Fruit fly (Drosophila melanogaster) whole organism, embryonic: ENCODE results near the gene CG8509.

Experiments
- B-H1 ChIP-seq: fragments of 200-800 bp; sonication (Bioruptor generic); IDR thresholded peaks from 3 replicates; pipeline ENCODE4 v1.3.6; 2022; ENCODE audit warnings: missing biosample characterization, missing genetic modification characterization
- CG10431 ChIP-seq: fragments of 200-800 bp; sonication (Bioruptor generic); optimal IDR thresholded peaks from 3 replicates; lab custom pipeline; 2018; ENCODE audit warnings: missing biosample characterization, mild to moderate bottlenecking, missing genetic modification characterization
- CG10979 ChIP-seq: fragments of 200-800 bp; sonication (Bioruptor generic); optimal IDR thresholded peaks from 2 replicates; lab custom pipeline; 2018; ENCODE audit warnings: missing biosample characterization, mild to moderate bottlenecking, missing genetic modification characterization, moderate library complexity
- CG11247 ChIP-seq: fragments of 200-800 bp; sonication (Bioruptor generic); IDR thresholded peaks from 2 replicates; pipeline ENCODE4 v1.3.6; 2022; ENCODE audit warnings: missing biosample characterization, missing genetic modification characterization
- CG11398 ChIP-seq: fragments of 200-800 bp; sonication (Bioruptor generic); optimal IDR thresholded peaks from 2 replicates; lab custom pipeline; 2016; ENCODE audit warnings: missing biosample characterization, missing genetic modification characterization
- CG12155 ChIP-seq: fragments of 200-800 bp; sonication (Bioruptor generic); optimal IDR thresholded peaks from 3 replicates; lab custom pipeline; 2016; ENCODE audit warnings: missing biosample characterization, missing genetic modification characterization
- CG12744 ChIP-seq: fragments of 200-800 bp; sonication (Bioruptor generic); optimal IDR thresholded peaks from 2 replicates; lab custom pipeline; 2016; ENCODE audit warnings: missing biosample characterization, missing genetic modification characterization
- CG14050 ChIP-seq: fragments of 200-800 bp; sonication (Bioruptor generic); IDR thresholded peaks from 3 replicates; pipeline ENCODE4 v1.3.6; 2022; ENCODE audit warnings: missing biosample characterization, missing genetic modification characterization
- CG14965 ChIP-seq: fragments of 200-800 bp; sonication (Bioruptor generic); optimal IDR thresholded peaks from 2 replicates; lab custom pipeline; 2016; ENCODE audit warnings: missing biosample characterization, missing genetic modification characterization, borderline replicate concordance
- CG16813 ChIP-seq: fragments of 200-800 bp; sonication (Bioruptor generic); IDR thresholded peaks from 3 replicates; pipeline ENCODE4 v1.3.6; 2022; ENCODE audit warnings: missing biosample characterization, missing genetic modification characterization; ENCODE audit not compliant: partially characterized antibody
- CG2199 ChIP-seq: fragments of 200-800 bp; sonication (Bioruptor generic); IDR thresholded peaks from 3 replicates; pipeline ENCODE4 v1.3.6; 2022; ENCODE audit warnings: missing biosample characterization, missing genetic modification characterization
- CG2678 ChIP-seq: fragments of 200-800 bp; sonication (Bioruptor generic); optimal IDR thresholded peaks from 3 replicates; lab custom pipeline; 2019; ENCODE audit warnings: missing biosample characterization, mild to moderate bottlenecking, missing genetic modification characterization, moderate library complexity
- CG3065 ChIP-seq: fragments of 200-800 bp; sonication (Bioruptor generic); optimal IDR thresholded peaks from 2 replicates; lab custom pipeline; 2016; ENCODE audit warnings: missing biosample characterization, missing genetic modification characterization
- CG32532 ChIP-seq: fragments of 200-800 bp; sonication (Bioruptor generic); IDR thresholded peaks from 2 replicates; pipeline ENCODE4 v1.3.6; 2022; ENCODE audit warnings: missing biosample characterization, missing genetic modification characterization
- CG32767 ChIP-seq: fragments of 200-800 bp; sonication (Bioruptor generic); IDR thresholded peaks from 2 replicates; pipeline ENCODE4 v1.3.6; 2022; ENCODE audit warnings: missing biosample characterization, missing genetic modification characterization
- CG32772 ChIP-seq: fragments of 200-800 bp; sonication (Bioruptor generic); IDR thresholded peaks from 2 replicates; pipeline ENCODE4 v1.3.6; 2022; ENCODE audit warnings: missing biosample characterization, missing genetic modification characterization
- CG43689 ChIP-seq: fragments of 200-800 bp; sonication (Bioruptor generic); IDR thresholded peaks from 2 replicates; pipeline ENCODE4 v1.3.6; 2022; ENCODE audit warnings: missing biosample characterization, missing genetic modification characterization
- CG5180 ChIP-seq: fragments of 200-800 bp; sonication (Bioruptor generic); optimal IDR thresholded peaks from 3 replicates; lab custom pipeline; 2017; ENCODE audit warnings: missing biosample characterization, missing genetic modification characterization, mild to moderate bottlenecking, moderate library complexity, missing genetic modification reagents
- CG6254 ChIP-seq: fragments of 200-800 bp; sonication (Bioruptor generic); optimal IDR thresholded peaks from 3 replicates; lab custom pipeline; 2017; ENCODE audit warnings: mild to moderate bottlenecking, missing biosample characterization, missing genetic modification reagents, missing genetic modification characterization
- CG6683 ChIP-seq: fragments of 200-800 bp; sonication (Bioruptor generic); optimal IDR thresholded peaks from 2 replicates; lab custom pipeline; 2017; ENCODE audit warnings: missing biosample characterization, mild to moderate bottlenecking, missing genetic modification characterization, missing genetic modification reagents
- CG7372 ChIP-seq: fragments of 200-800 bp; sonication (Bioruptor generic); IDR thresholded peaks from 2 replicates; pipeline ENCODE4 v1.3.6; 2022; ENCODE audit warnings: missing biosample characterization, missing genetic modification characterization
- CG8944 ChIP-seq: fragments of 200-800 bp; sonication (Bioruptor generic); optimal IDR thresholded peaks from 3 replicates; lab custom pipeline; 2016; ENCODE audit warnings: missing biosample characterization, missing genetic modification characterization
- D ChIP-seq, 2 experiments: fragments of 200-800 bp in 1 of 2; fragments of >200 bp in 1 of 2; sonication (Bioruptor generic) in 1 of 2; optimal IDR thresholded peaks; 2 replicates in 1 of 2; 3 replicates in 1 of 2; lab custom pipeline; 2017; ENCODE audit warnings: mild to moderate bottlenecking in 1 of 2, missing biosample characterization in 1 of 2, missing genetic modification characterization in 1 of 2, missing genetic modification reagents in 1 of 2
- D19A ChIP-seq: fragments of 200-800 bp; optimal IDR thresholded peaks from 3 replicates; lab custom pipeline; 2019; ENCODE audit warnings: missing biosample characterization, mild to moderate bottlenecking, missing genetic modification characterization, moderate library complexity
- Elba2 ChIP-seq: fragments of 200-800 bp; sonication (Bioruptor generic); optimal IDR thresholded peaks from 3 replicates; lab custom pipeline; 2016; ENCODE audit warnings: missing biosample characterization, missing genetic modification characterization
- Hr51 ChIP-seq, 2 experiments: fragments of 200-800 bp; sonication (Bioruptor generic); optimal IDR thresholded peaks; 2 replicates in 1 of 2; 3 replicates in 1 of 2; lab custom pipeline; 2016 to 2018; ENCODE audit warnings: missing biosample characterization in 2 of 2, missing genetic modification characterization in 2 of 2, mild to moderate bottlenecking in 1 of 2, moderate library complexity in 1 of 2
- Med ChIP-seq: fragments of 200-800 bp; sonication (Bioruptor generic); peaks from one replicate; lab custom pipeline; 2016; ENCODE audit warnings: missing biosample characterization, missing genetic modification characterization, mild to moderate bottlenecking, inconsistent platforms, moderate library complexity
- Mrtf ChIP-seq: fragments of 200-800 bp; sonication (Bioruptor generic); IDR thresholded peaks from 3 replicates; pipeline ENCODE4 v1.3.6; 2022; ENCODE audit warnings: missing biosample characterization, missing genetic modification characterization
- NK7.1 ChIP-seq: fragments of 200-800 bp; sonication (Bioruptor generic); optimal IDR thresholded peaks from 3 replicates; lab custom pipeline; 2016; ENCODE audit warnings: missing biosample characterization, missing genetic modification characterization
- Nf-YC ChIP-seq: fragments of 200-800 bp; optimal IDR thresholded peaks from 3 replicates; lab custom pipeline; 2019; ENCODE audit warnings: missing biosample characterization, mild to moderate bottlenecking, missing genetic modification characterization, moderate library complexity
- Oli ChIP-seq: fragments of 200-800 bp; sonication (Bioruptor generic); optimal IDR thresholded peaks from 2 replicates; lab custom pipeline; 2018; ENCODE audit warnings: missing biosample characterization, mild to moderate bottlenecking, missing genetic modification characterization, moderate library complexity
- Opbp ChIP-seq: fragments of 200-800 bp; sonication (Bioruptor generic); IDR thresholded peaks from 3 replicates; pipeline ENCODE4 v1.3.6; 2022; ENCODE audit warnings: missing biosample characterization, missing genetic modification characterization; ENCODE audit not compliant: partially characterized antibody
- Ssrp ChIP-seq: fragments of 200-800 bp; sonication (Bioruptor generic); optimal IDR thresholded peaks from 2 replicates; lab custom pipeline; 2018; ENCODE audit warnings: missing biosample characterization, mild to moderate bottlenecking, missing genetic modification characterization, moderate library complexity
- Vsx1 ChIP-seq: fragments of 200-800 bp; sonication (Bioruptor generic); optimal IDR thresholded peaks from 2 replicates; lab custom pipeline; 2017; ENCODE audit warnings: missing biosample characterization, mild to moderate bottlenecking, missing genetic modification characterization, missing genetic modification reagents
- ase ChIP-seq: fragments of 200-800 bp; sonication (Bioruptor generic); IDR thresholded peaks from 3 replicates; pipeline ENCODE4 v1.3.6; 2022; ENCODE audit warnings: missing biosample characterization, missing genetic modification characterization
- cg ChIP-seq: fragments of 200-800 bp; sonication (Bioruptor generic); optimal IDR thresholded peaks from 3 replicates; lab custom pipeline; 2019; ENCODE audit warnings: missing biosample characterization, mild to moderate bottlenecking, missing genetic modification characterization, moderate library complexity
- croc ChIP-seq: fragments of 200-800 bp; sonication (Bioruptor generic); conservative IDR thresholded peaks from 3 replicates; pipeline ENCODE4 v1.3.6; 2022; ENCODE audit warnings: missing biosample characterization, missing genetic modification characterization
- dati ChIP-seq: fragments of 200-800 bp; sonication (Bioruptor generic); IDR thresholded peaks from 2 replicates; pipeline ENCODE4 v1.3.6; 2022; ENCODE audit warnings: missing biosample characterization, missing genetic modification characterization
- ewg ChIP-seq: fragments of 200-800 bp; sonication (Bioruptor generic); optimal IDR thresholded peaks from 3 replicates; lab custom pipeline; 2017; ENCODE audit warnings: mild to moderate bottlenecking, missing biosample characterization, missing genetic modification reagents, missing genetic modification characterization
- grn ChIP-seq: fragments of 200-800 bp; sonication (Bioruptor generic); optimal IDR thresholded peaks from 3 replicates; lab custom pipeline; 2017; ENCODE audit warnings: missing biosample characterization, missing genetic modification characterization
- insv ChIP-seq, 2 experiments: fragments of 200-800 bp; sonication (Bioruptor generic); optimal IDR thresholded peaks; 3 replicates each; lab custom pipeline; 2016 to 2018; ENCODE audit warnings: missing biosample characterization in 2 of 2, missing genetic modification characterization in 2 of 2
- nerfin-1 ChIP-seq: fragments of 200-800 bp; sonication (Bioruptor generic); optimal IDR thresholded peaks from 3 replicates; lab custom pipeline; 2019; ENCODE audit warnings: missing biosample characterization, mild to moderate bottlenecking, missing genetic modification characterization, moderate library complexity
- peb ChIP-seq: fragments of 200-800 bp; sonication (Bioruptor generic); IDR thresholded peaks from 2 replicates; pipeline ENCODE4 v1.3.6; 2022; ENCODE audit warnings: missing biosample characterization, missing genetic modification characterization
- pros ChIP-seq: fragments of 200-800 bp; sonication (Bioruptor generic); optimal IDR thresholded peaks from 3 replicates; lab custom pipeline; 2019; ENCODE audit warnings: missing biosample characterization, mild to moderate bottlenecking, missing genetic modification characterization, moderate library complexity
- run ChIP-seq: fragments of 200-800 bp; sonication (Bioruptor generic); optimal IDR thresholded peaks from 3 replicates; lab custom pipeline; 2018; ENCODE audit warnings: missing biosample characterization, mild to moderate bottlenecking, missing genetic modification characterization
- sd ChIP-seq: fragments of 200-800 bp; sonication (Bioruptor generic); optimal IDR thresholded peaks from 3 replicates; lab custom pipeline; 2018; ENCODE audit warnings: missing biosample characterization, mild to moderate bottlenecking, missing genetic modification characterization, moderate library complexity

CG8509 gene

DNA sequence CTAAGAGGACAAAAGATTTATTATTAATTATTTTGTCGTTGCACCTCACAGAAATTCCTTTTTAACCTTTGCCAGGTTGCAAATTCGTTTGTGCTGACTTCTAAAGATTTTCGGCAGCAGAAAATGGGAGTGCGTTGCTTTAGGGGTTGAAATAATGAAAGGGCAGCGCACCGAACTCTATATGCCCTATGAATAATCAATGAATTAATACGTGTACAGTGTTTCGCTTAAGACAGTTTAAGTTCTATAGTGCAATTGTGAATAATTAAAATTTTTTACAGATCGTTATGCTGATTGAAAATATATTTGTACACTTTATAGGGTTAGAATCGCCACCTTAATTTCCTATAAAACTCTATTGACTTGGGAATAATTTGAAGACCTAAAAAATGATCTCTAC lies 6.8 kb downstream of the CG8509 start (continued):
- TF ChIP-seq Med (peak; percentile 58), peb (GFP tag; lab: Robert Waterston, UW) (no peak), Vsx1 (no peak)

DNA sequence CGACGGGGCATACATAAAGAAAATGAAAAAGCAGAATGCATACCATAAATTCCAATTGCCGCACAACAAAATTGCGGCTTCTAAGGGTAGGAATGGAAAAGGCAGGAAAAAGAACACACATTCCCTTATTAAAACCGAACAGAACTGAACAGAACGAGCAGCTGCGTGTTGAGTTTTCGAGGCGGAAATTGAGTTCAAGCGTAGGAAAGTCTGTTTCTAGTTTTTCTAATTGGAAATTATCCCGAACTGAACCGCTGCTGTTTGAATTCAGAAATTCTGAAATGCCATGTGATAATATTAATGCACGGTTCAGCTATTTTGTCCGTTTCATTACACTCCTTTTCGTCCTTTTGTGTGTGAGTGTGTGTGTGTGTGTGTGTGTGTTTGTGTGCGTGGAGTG lies 7.5 kb downstream of the CG8509 start:
- TF ChIP-seq insv (GFP tag; optimal IDR thresholded peaks at IDR 0.05; lab: Kevin White, UChicago) (peak; percentile 46 to 94), sd (tag; lab: Kevin White, UChicago) (peak; percentile 95), ewg (GFP tag; lab: Kevin White, UChicago) (no peak), CG32767 (GFP tag; lab: Robert Waterston, UW) (no peak), CG2199 (GFP tag; lab: Robert Waterston, UW) (peak; percentile 62; the same call in 2 of the 3 replicates), CG5180 (GFP tag; lab: Kevin White, UChicago) (no peak), CG32532 (no peak), cg (GFP tag; lab: Kevin White, UChicago) (peak; percentile 60), nerfin-1 (tag; lab: Kevin White, UChicago) (peak; percentile 95), pros (GFP tag; lab: Kevin White, UChicago) (peak; percentile 94), NK7.1 (GFP tag; lab: Kevin White, UChicago) (no peak), Elba2 (GFP tag; lab: Kevin White, UChicago) (peak; percentile 78)

DNA sequence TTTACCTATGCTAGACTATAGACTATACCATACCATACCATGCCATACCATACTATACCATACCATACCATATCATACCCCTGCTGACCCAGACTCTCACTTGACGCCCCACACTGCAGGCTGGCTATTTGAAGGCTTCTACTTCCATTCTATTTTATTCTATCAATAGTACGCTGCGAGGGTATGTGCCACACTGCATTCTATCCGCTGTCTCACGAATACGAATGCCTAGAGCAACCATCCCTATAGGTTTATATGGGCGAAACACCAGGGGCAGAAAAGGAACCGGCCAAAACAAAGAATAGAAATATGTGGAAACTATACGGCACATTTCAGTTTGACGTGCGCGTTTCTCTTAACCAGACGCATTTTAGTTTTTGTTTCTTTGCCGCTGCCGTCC lies 8.5 kb downstream of the CG8509 start:
- no peak for TF ChIP-seq CG10979 (tag; lab: Kevin White, UChicago)
- no peak for TF ChIP-seq Nf-YC (tag; lab: Kevin White, UChicago)
- no peak for TF ChIP-seq CG6683 (GFP tag; lab: Kevin White, UChicago)
- no peak for TF ChIP-seq grn (GFP tag; lab: Kevin White, UChicago)
- no peak for TF ChIP-seq CG6254 (GFP tag; lab: Kevin White, UChicago)
- TF ChIP-seq Hr51 (GFP tag; optimal IDR thresholded peaks at IDR 0.05; lab: Kevin White, UChicago): no peak
- no peak for TF ChIP-seq CG3065 (GFP tag; lab: Kevin White, UChicago)
- peak; percentile 5 for TF ChIP-seq D19A (tag; lab: Kevin White, UChicago)
- no peak for TF ChIP-seq CG32772
- TF ChIP-seq Opbp (GFP tag; lab: Robert Waterston, UW): peak; percentile 37; the same call in 2 of the 3 replicates
- no peak for TF ChIP-seq CG14965
- TF ChIP-seq Oli: no peak
- TF ChIP-seq Med: no peak
- no peak for TF ChIP-seq CG14050 (GFP tag; lab: Robert Waterston, UW)
- TF ChIP-seq CG2678 (tag; lab: Kevin White, UChicago): no peak
- no peak for TF ChIP-seq CG10431 (GFP tag; lab: Kevin White, UChicago)
- no peak for TF ChIP-seq CG12744 (GFP tag; lab: Kevin White, UChicago)
- no peak for TF ChIP-seq ase
- TF ChIP-seq B-H1 (GFP tag; lab: Robert Waterston, UW): no peak
- no peak for TF ChIP-seq dati (GFP tag; lab: Robert Waterston, UW)
- no peak for TF ChIP-seq CG32532
- no peak for TF ChIP-seq CG7372 (GFP tag; lab: Robert Waterston, UW)
- TF ChIP-seq Ssrp: no peak
- no peak for TF ChIP-seq CG11247 (GFP tag; lab: Robert Waterston, UW)
- TF ChIP-seq Mrtf: no peak
- TF ChIP-seq croc: no peak
- TF ChIP-seq CG16813: 0 out of 3 replicates have a peak, but pooled peaks have one; percentile 25
- no peak for TF ChIP-seq CG8944 (GFP tag; lab: Kevin White, UChicago)
- no peak for TF ChIP-seq run (tag; lab: Kevin White, UChicago)
- TF ChIP-seq CG2199 (GFP tag; lab: Robert Waterston, UW): peak; percentile 96; the same call in 2 of the 3 replicates
- no peak for TF ChIP-seq CG11398 (GFP tag; lab: Kevin White, UChicago)
- no peak for TF ChIP-seq CG12155
- TF ChIP-seq nerfin-1 (tag; lab: Kevin White, UChicago): peak; percentile 90
- TF ChIP-seq CG43689 (GFP tag; lab: Robert Waterston, UW): no peak
- TF ChIP-seq D (optimal IDR thresholded peaks at IDR 0.05; lab: Kevin White, UChicago): peak; percentile 28
- TF ChIP-seq D (GFP tag; optimal IDR thresholded peaks at IDR 0.05; lab: Kevin White, UChicago): no peak
